Worm (Caenorhabditis elegans) whole organism, L4/young adult: ENCODE data around the gene F53B7.4.

Source experiments
- W03F9.2 ChIP-seq: fragments of 150-350 bp; optimal IDR thresholded peaks from 2 replicates; lab custom pipeline; 2014; ENCODE audit warnings: missing biosample characterization, missing genetic modification characterization
- dao-5 ChIP-seq: sonication (generic microtip); optimal IDR thresholded peaks from 2 replicates; lab custom pipeline; 2016; ENCODE audit warnings: missing genotype, missing genetic modification characterization, moderate library complexity, missing compliant biosample characterization
- him-1 ChIP-seq: sonication (generic microtip); optimal IDR thresholded peaks from 2 replicates; lab custom pipeline; 2016; ENCODE audit warnings: missing genotype, missing genetic modification reagents, missing genetic modification characterization, missing compliant biosample characterization

DNA sequence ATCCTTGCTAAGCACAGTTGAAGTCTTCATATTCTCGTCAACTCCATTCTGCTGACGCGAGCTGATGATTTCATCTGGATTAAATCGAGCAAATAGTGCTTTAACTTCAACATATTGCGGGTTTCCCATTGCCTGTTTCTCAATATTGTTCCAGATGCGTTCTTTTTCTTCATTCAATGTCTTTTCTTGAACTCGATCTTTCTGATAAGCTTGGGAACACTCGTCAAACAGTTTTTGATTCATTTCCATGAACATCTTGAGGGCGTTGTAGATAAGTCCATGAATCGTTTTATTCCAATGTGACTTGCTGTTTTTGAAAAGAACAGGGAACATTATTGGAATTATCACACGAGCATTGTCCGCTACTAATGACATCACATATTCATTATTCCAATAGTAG, 25.4 kb upstream of the F53B7.4 start:
- TF ChIP-seq dao-5 (tag; lab: Kevin White, UChicago) (no peak), W03F9.2 (no peak), him-1 (tag; lab: Kevin White, UChicago) (no peak)
